Fruit fly (Drosophila melanogaster) whole organism, embryonic: ENCODE measurements around the gene CG14331.
A peak's percentile ranks its signal among the peaks of the same experiment; 100 is the strongest.

Experiments
- Ada2b ChIP-seq: fragments of 200-800 bp; sonication (Bioruptor generic); IDR thresholded peaks from 2 replicates; pipeline ENCODE4 v1.3.6; 2022; ENCODE audit warnings: missing biosample characterization, missing genetic modification characterization
- Bteb2 ChIP-seq: fragments of 200-800 bp; sonication (Bioruptor generic); optimal IDR thresholded peaks from 2 replicates; lab custom pipeline; 2016; ENCODE audit warnings: missing biosample characterization, missing genetic modification characterization
- CG10565 ChIP-seq: fragments of 200-800 bp; sonication (Bioruptor generic); optimal IDR thresholded peaks from 3 replicates; lab custom pipeline; 2016; ENCODE audit warnings: missing biosample characterization, mild to moderate bottlenecking, missing genetic modification characterization
- CG11560 ChIP-seq: fragments of 200-800 bp; sonication (Bioruptor generic); IDR thresholded peaks from 3 replicates; pipeline ENCODE4 v1.3.6; 2022; ENCODE audit warnings: missing biosample characterization, missing genetic modification characterization
- CG12236 ChIP-seq: fragments of 200-800 bp; sonication (Bioruptor generic); optimal IDR thresholded peaks from 2 replicates; lab custom pipeline; 2016; ENCODE audit warnings: missing biosample characterization, missing genetic modification characterization
- CG12769 ChIP-seq: fragments of 200-800 bp; sonication (Bioruptor generic); optimal IDR thresholded peaks from 2 replicates; lab custom pipeline; 2019; ENCODE audit warnings: missing biosample characterization, mild to moderate bottlenecking, missing genetic modification characterization, moderate library complexity
- CG13624 ChIP-seq: fragments of 200-800 bp; sonication (Bioruptor generic); optimal IDR thresholded peaks from 2 replicates; lab custom pipeline; 2016; ENCODE audit warnings: missing biosample characterization, missing genetic modification characterization
- CG13894 ChIP-seq: fragments of 200-800 bp; sonication (Bioruptor generic); optimal IDR thresholded peaks from 3 replicates; lab custom pipeline; 2018; ENCODE audit warnings: missing biosample characterization, mild to moderate bottlenecking, missing genetic modification characterization, moderate library complexity
- CG14014 ChIP-seq: fragments of 200-800 bp; sonication (Bioruptor generic); IDR thresholded peaks from 2 replicates; pipeline ENCODE4 v1.3.6; 2022; ENCODE audit warnings: missing biosample characterization, missing genetic modification characterization
- CG1647 ChIP-seq: fragments of 200-800 bp; sonication (Bioruptor generic); optimal IDR thresholded peaks from 3 replicates; lab custom pipeline; 2016; ENCODE audit warnings: missing biosample characterization, missing genetic modification characterization
- CG2116 ChIP-seq: fragments of 200-800 bp; sonication (Bioruptor generic); optimal IDR thresholded peaks from 3 replicates; lab custom pipeline; 2018; ENCODE audit warnings: missing biosample characterization, mild to moderate bottlenecking, missing genetic modification characterization
- CG2120 ChIP-seq: fragments of 200-800 bp; sonication (Bioruptor generic); optimal IDR thresholded peaks from 3 replicates; lab custom pipeline; 2016; ENCODE audit warnings: missing biosample characterization, missing genetic modification characterization
- CG2129 ChIP-seq: fragments of 200-800 bp; sonication (Bioruptor generic); IDR thresholded peaks from 2 replicates; pipeline ENCODE4 v1.3.6; 2022; ENCODE audit warnings: missing biosample characterization, missing genetic modification characterization; ENCODE audit not compliant: partially characterized antibody
- CG2202 ChIP-seq: fragments of 200-800 bp; sonication (Bioruptor generic); optimal IDR thresholded peaks from 2 replicates; lab custom pipeline; 2018; ENCODE audit warnings: missing biosample characterization, mild to moderate bottlenecking, missing genetic modification characterization
- CG30431 ChIP-seq: fragments of 200-800 bp; sonication (Bioruptor generic); optimal IDR thresholded peaks from 2 replicates; lab custom pipeline; 2017; ENCODE audit warnings: missing biosample characterization, missing genetic modification characterization
- CG31441 ChIP-seq: fragments of 200-800 bp; sonication (Bioruptor generic); IDR thresholded peaks from 2 replicates; pipeline ENCODE4 v1.3.6; 2022; ENCODE audit warnings: missing biosample characterization, missing genetic modification characterization
- CG34224 ChIP-seq: fragments of 200-800 bp; sonication (Bioruptor generic); IDR thresholded peaks from 3 replicates; pipeline ENCODE4 v1.3.6; 2022; ENCODE audit warnings: missing biosample characterization, missing genetic modification characterization; ENCODE audit not compliant: partially characterized antibody
- CG34422 ChIP-seq: fragments of 200-800 bp; sonication (Bioruptor generic); IDR thresholded peaks from 3 replicates; pipeline ENCODE4 v1.3.6; 2022; ENCODE audit warnings: missing biosample characterization, missing genetic modification characterization
- CG4730 ChIP-seq: fragments of 200-800 bp; sonication (Bioruptor generic); IDR thresholded peaks from 2 replicates; pipeline ENCODE4 v1.3.6; 2022; ENCODE audit warnings: missing biosample characterization, missing genetic modification characterization
- CG7372 ChIP-seq: fragments of 200-800 bp; sonication (Bioruptor generic); IDR thresholded peaks from 2 replicates; pipeline ENCODE4 v1.3.6; 2022; ENCODE audit warnings: missing biosample characterization, missing genetic modification characterization
- CHES-1-like ChIP-seq: fragments of 200-800 bp; sonication (Bioruptor generic); optimal IDR thresholded peaks from 2 replicates; lab custom pipeline; 2016; ENCODE audit warnings: missing biosample characterization, missing genetic modification characterization
- E2f1 ChIP-seq: fragments of 200-800 bp; sonication (Bioruptor generic); IDR thresholded peaks from 2 replicates; pipeline ENCODE4 v1.3.6; 2022; ENCODE audit warnings: missing biosample characterization, missing genetic modification characterization
- Ets65A ChIP-seq: fragments of 200-800 bp; sonication (Bioruptor generic); peaks from one replicate; lab custom pipeline; 2016; ENCODE audit warnings: missing biosample characterization, missing genetic modification characterization
- Fer2 ChIP-seq: fragments of 200-800 bp; sonication (Bioruptor generic); optimal IDR thresholded peaks from 2 replicates; lab custom pipeline; 2018; ENCODE audit warnings: missing biosample characterization, mild to moderate bottlenecking, missing genetic modification characterization, moderate library complexity
- Hmr ChIP-seq: fragments of 200-800 bp; sonication (Bioruptor generic); optimal IDR thresholded peaks from 3 replicates; lab custom pipeline; 2017; ENCODE audit warnings: mild to moderate bottlenecking, missing biosample characterization, missing genetic modification reagents, missing genetic modification characterization
- Neu2 ChIP-seq: fragments of 200-800 bp; sonication (Bioruptor generic); optimal IDR thresholded peaks from 3 replicates; lab custom pipeline; 2016; ENCODE audit warnings: missing biosample characterization, missing genetic modification characterization, borderline replicate concordance
- Nf-YC ChIP-seq: fragments of 200-800 bp; optimal IDR thresholded peaks from 3 replicates; lab custom pipeline; 2019; ENCODE audit warnings: missing biosample characterization, mild to moderate bottlenecking, missing genetic modification characterization, moderate library complexity
- Trl ChIP-seq, 3 experiments: fragments of >200 bp in 2 of 3; fragments of 200-800 bp in 1 of 3; sonication (Bioruptor generic) in 1 of 3; optimal IDR thresholded peaks; 2 replicates in 1 of 3; 3 replicates in 2 of 3; lab custom pipeline; 2016 to 2017; ENCODE audit warnings: missing biosample characterization in 1 of 3, missing genetic modification characterization in 1 of 3
- YL-1 ChIP-seq: fragments of 200-800 bp; sonication (Bioruptor generic); optimal IDR thresholded peaks from 3 replicates; lab custom pipeline; 2017; ENCODE audit warnings: missing biosample characterization, mild to moderate bottlenecking, missing genetic modification characterization
- bigmax ChIP-seq: fragments of 200-800 bp; sonication (Bioruptor generic); optimal IDR thresholded peaks from 2 replicates; lab custom pipeline; 2018; ENCODE audit warnings: missing biosample characterization, mild to moderate bottlenecking, missing genetic modification characterization
- chm ChIP-seq: fragments of 200-800 bp; sonication (Bioruptor generic); IDR thresholded peaks from 2 replicates; pipeline ENCODE4 v1.3.6; 2022; ENCODE audit warnings: missing biosample characterization, missing genetic modification characterization
- dmrt11E ChIP-seq: fragments of 200-800 bp; sonication (Bioruptor generic); optimal IDR thresholded peaks from 3 replicates; lab custom pipeline; 2018; ENCODE audit warnings: missing biosample characterization, mild to moderate bottlenecking, missing genetic modification characterization, moderate library complexity
- dmrt99B ChIP-seq: fragments of 200-800 bp; sonication (Bioruptor generic); optimal IDR thresholded peaks from 2 replicates; lab custom pipeline; 2018; ENCODE audit warnings: missing biosample characterization, mild to moderate bottlenecking, missing genetic modification characterization, moderate library complexity
- fd3F ChIP-seq: fragments of 200-800 bp; sonication (Bioruptor generic); optimal IDR thresholded peaks from 2 replicates; lab custom pipeline; 2018; ENCODE audit warnings: missing biosample characterization, mild to moderate bottlenecking, missing genetic modification characterization, moderate library complexity
- fru ChIP-seq: fragments of >200 bp; optimal IDR thresholded peaks from 2 replicates; lab custom pipeline; 2017
- ind ChIP-seq: fragments of 200-800 bp; sonication (Bioruptor generic); optimal IDR thresholded peaks from 3 replicates; lab custom pipeline; 2016; ENCODE audit warnings: missing biosample characterization, missing genetic modification characterization
- jing ChIP-seq: fragments of 200-800 bp; sonication (Bioruptor generic); optimal IDR thresholded peaks from 2 replicates; lab custom pipeline; 2018; ENCODE audit warnings: missing biosample characterization, mild to moderate bottlenecking, missing genetic modification characterization
- klu ChIP-seq: fragments of 200-800 bp; sonication (Bioruptor generic); IDR thresholded peaks from 2 replicates; pipeline ENCODE4 v1.3.6; 2022; ENCODE audit warnings: missing biosample characterization, missing genetic modification characterization
- luna ChIP-seq: fragments of 200-800 bp; sonication (Bioruptor generic); optimal IDR thresholded peaks from 2 replicates; lab custom pipeline; 2016; ENCODE audit warnings: missing biosample characterization, missing genetic modification characterization
- maf-S ChIP-seq: fragments of 200-800 bp; sonication (Bioruptor generic); optimal IDR thresholded peaks from 2 replicates; lab custom pipeline; 2016; ENCODE audit warnings: missing biosample characterization, missing genetic modification characterization
- pnt ChIP-seq: fragments of 200-800 bp; sonication (Bioruptor generic); optimal IDR thresholded peaks from 3 replicates; lab custom pipeline; 2016; ENCODE audit warnings: missing biosample characterization, missing genetic modification characterization
- ranshi ChIP-seq: fragments of 200-800 bp; sonication (Bioruptor generic); IDR thresholded peaks from 2 replicates; pipeline ENCODE4 v1.3.6; 2022; ENCODE audit warnings: missing biosample characterization, missing genetic modification characterization
- sna ChIP-seq: fragments of 200-800 bp; sonication (Bioruptor generic); IDR thresholded peaks from 2 replicates; pipeline ENCODE4 v1.3.6; 2022; ENCODE audit warnings: missing biosample characterization, missing genetic modification characterization; ENCODE audit not compliant: partially characterized antibody
- twi ChIP-seq: fragments of 200-800 bp; optimal IDR thresholded peaks from 2 replicates; lab custom pipeline; 2019; ENCODE audit warnings: missing biosample characterization, mild to moderate bottlenecking, missing genetic modification characterization, moderate library complexity

CG14331 gene

DNA sequence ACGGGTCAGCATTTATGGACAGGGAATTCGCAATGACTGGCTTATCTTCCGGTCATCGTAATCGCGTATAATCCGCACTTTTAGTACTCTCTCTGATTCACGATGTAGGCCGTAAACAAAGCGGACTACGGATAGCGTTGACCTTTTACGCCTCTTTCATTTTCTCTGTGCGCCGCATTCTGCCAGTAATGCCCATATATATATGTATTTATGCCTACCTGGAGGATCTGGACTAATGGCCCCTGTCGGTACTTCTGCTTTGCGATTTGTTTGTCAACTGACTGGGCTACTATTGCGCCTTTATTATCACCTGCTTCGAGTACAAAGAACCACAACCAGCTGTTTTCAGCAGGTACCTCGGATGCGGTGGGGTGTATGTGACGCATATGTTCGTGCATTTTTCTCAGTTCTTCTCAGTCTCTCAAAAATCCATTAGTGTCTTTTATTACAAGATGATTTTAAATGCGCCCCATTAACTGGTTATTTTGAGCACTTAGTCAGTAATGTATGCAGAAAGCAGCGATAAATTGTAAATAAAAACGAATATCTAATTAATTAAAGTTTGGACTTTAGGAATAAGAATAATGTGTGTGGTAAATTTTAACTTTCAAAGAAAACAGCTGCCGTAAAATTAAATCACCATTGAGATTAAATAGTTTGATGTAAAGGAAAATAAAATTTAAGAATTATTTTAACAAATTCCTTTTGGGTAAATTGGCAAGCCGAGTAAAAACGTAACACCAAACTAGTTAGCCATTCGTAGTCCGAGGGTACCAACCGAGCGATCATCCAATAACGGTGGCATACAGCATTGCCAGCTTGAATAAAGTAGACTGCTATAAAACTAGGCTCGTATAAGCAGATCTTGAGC lies 46.0 kb downstream of the CG14331 start, which contains the start of gene CREG (continued):
- TF ChIP-seq CG12769 (tag; lab: Kevin White, UChicago) (no peak), CG1647 (GFP tag; lab: Kevin White, UChicago) (no peak), dmrt99B (tag; lab: Kevin White, UChicago) (peak; percentile 18), chm (GFP tag; lab: Robert Waterston, UW) (no peak), CG2120 (peak; percentile 34), Hmr (GFP tag; lab: Kevin White, UChicago) (peak; percentile 5), jing (GFP tag; lab: Kevin White, UChicago) (no peak), Fer2 (tag; lab: Kevin White, UChicago) (no peak), CG34422 (GFP tag; lab: Robert Waterston, UW) (no peak), CG11560 (tag; lab: Robert Waterston, UW) (no peak), sna (no peak), Ada2b (GFP tag; lab: Robert Waterston, UW) (no peak), CG12236 (GFP tag; lab: Kevin White, UChicago) (no peak), CG14014 (GFP tag; lab: Robert Waterston, UW) (no peak), CG2202 (tag; lab: Kevin White, UChicago) (no peak), bigmax (GFP tag; lab: Kevin White, UChicago) (no peak), Trl (optimal IDR thresholded peaks at IDR 0.05; lab: Kevin White, UChicago) (no peak), Trl (GFP tag; optimal IDR thresholded peaks at IDR 0.05; lab: Kevin White, UChicago) (no peak), Neu2 (GFP tag; lab: Kevin White, UChicago) (no peak), CG30431 (GFP tag; lab: Kevin White, UChicago) (no peak), fru (no peak), Nf-YC (tag; lab: Kevin White, UChicago) (no peak), YL-1 (GFP tag; lab: Kevin White, UChicago) (peak; percentile 32), ranshi (GFP tag; lab: Robert Waterston, UW) (no peak), Ets65A (GFP tag; lab: Kevin White, UChicago) (peak; percentile 2), dmrt11E (no peak), CG10565 (GFP tag; lab: Kevin White, UChicago) (no peak), pnt (GFP tag; lab: Kevin White, UChicago) (no peak), CG13894 (no peak), CG2116 (GFP tag; lab: Kevin White, UChicago) (peak; percentile 11), luna (GFP tag; lab: Kevin White, UChicago) (no peak), Bteb2 (GFP tag; lab: Kevin White, UChicago) (no peak), klu (GFP tag; lab: Robert Waterston, UW) (no peak), CG34224 (GFP tag; lab: Robert Waterston, UW) (no peak), CG2129 (GFP tag; lab: Robert Waterston, UW) (no peak), twi (tag; lab: Kevin White, UChicago) (peak; percentile 52), ind (GFP tag; lab: Kevin White, UChicago) (peak; percentile 6), CG7372 (no peak), fd3F (GFP tag; lab: Kevin White, UChicago) (no peak), CG4730 (GFP tag; lab: Robert Waterston, UW) (no peak), CG31441 (peak; percentile 36; the same call in 1 of the 2 replicates), maf-S (GFP tag; lab: Kevin White, UChicago) (no peak), CHES-1-like (GFP tag; lab: Kevin White, UChicago) (no peak), CG13624 (GFP tag; lab: Kevin White, UChicago) (no peak), E2f1 (GFP tag; lab: Robert Waterston, UW) (peak; percentile 29; the same call in 1 of the 2 replicates)
- TF ChIP-seq, all 482 proteins: peak for 86
